Worm (Caenorhabditis elegans) whole organism, early embryonic: ENCODE measurements around the gene alh-3.

Experiments
- B0310.2 ChIP-seq: sonication (generic microtip); optimal IDR thresholded peaks from 2 replicates; lab custom pipeline; 2016; ENCODE audit warnings: mild to moderate bottlenecking, missing genetic modification characterization, missing compliant biosample characterization
- aly-1 ChIP-seq: sonication (generic microtip); optimal IDR thresholded peaks from 2 replicates; lab custom pipeline; 2016; ENCODE audit warnings: missing genetic modification characterization, missing compliant biosample characterization
- ama-1 ChIP-seq: fragments of 150-350 bp; optimal IDR thresholded peaks from 2 replicates; lab custom pipeline; 2014
- ceh-13 ChIP-seq: fragments of 200-800 bp; sonication (Bioruptor generic); optimal IDR thresholded peaks from 2 replicates; lab custom pipeline; 2018; ENCODE audit warnings: mild to moderate bottlenecking, missing genetic modification characterization, missing compliant biosample characterization
- ceh-36 ChIP-seq: sonication (generic microtip); optimal IDR thresholded peaks from 2 replicates; lab custom pipeline; 2016; ENCODE audit warnings: missing genetic modification characterization, inconsistent platforms, missing compliant biosample characterization
- ets-7 ChIP-seq: sonication (generic microtip); optimal IDR thresholded peaks from 2 replicates; lab custom pipeline; 2016; ENCODE audit warnings: missing genotype, missing genetic modification characterization, missing compliant biosample characterization
- flt-1 ChIP-seq: fragments of 200-800 bp; sonication (Bioruptor generic); IDR thresholded peaks from 2 replicates; pipeline ENCODE4 v1.3.6; 2022; ENCODE audit warnings: missing genetic modification characterization, missing compliant biosample characterization
- hmbx-1 ChIP-seq: sonication (generic microtip); optimal IDR thresholded peaks from 2 replicates; lab custom pipeline; 2016; ENCODE audit warnings: mild to moderate bottlenecking, missing genetic modification characterization, missing compliant biosample characterization
- hmg-4 ChIP-seq: fragments of 200-800 bp; sonication (Bioruptor generic); optimal IDR thresholded peaks from 2 replicates; lab custom pipeline; 2018; ENCODE audit warnings: mild to moderate bottlenecking, missing genetic modification characterization, missing compliant biosample characterization
- pes-1 ChIP-seq: fragments of 200-800 bp; sonication (Bioruptor generic); IDR thresholded peaks from 2 replicates; pipeline ENCODE4 v1.3.6; 2022; ENCODE audit warnings: missing genetic modification reagents, missing genetic modification characterization, missing compliant biosample characterization
- scrt-1 ChIP-seq: fragments of 200-800 bp; sonication (Bioruptor generic); IDR thresholded peaks from 2 replicates; pipeline ENCODE4 v1.3.6; 2022; ENCODE audit warnings: missing genetic modification characterization, missing compliant biosample characterization
- tbx-11 ChIP-seq: fragments of 200-800 bp; sonication (Bioruptor generic); IDR thresholded peaks from 2 replicates; pipeline ENCODE4 v1.3.6; 2022; ENCODE audit warnings: missing genetic modification characterization, missing compliant biosample characterization
- tbx-37 ChIP-seq: fragments of 200-800 bp; sonication (Bioruptor generic); conservative IDR thresholded peaks from 2 replicates; pipeline ENCODE4 v1.3.6; 2022; ENCODE audit warnings: missing genetic modification reagents, missing genetic modification characterization, missing compliant biosample characterization

DNA sequence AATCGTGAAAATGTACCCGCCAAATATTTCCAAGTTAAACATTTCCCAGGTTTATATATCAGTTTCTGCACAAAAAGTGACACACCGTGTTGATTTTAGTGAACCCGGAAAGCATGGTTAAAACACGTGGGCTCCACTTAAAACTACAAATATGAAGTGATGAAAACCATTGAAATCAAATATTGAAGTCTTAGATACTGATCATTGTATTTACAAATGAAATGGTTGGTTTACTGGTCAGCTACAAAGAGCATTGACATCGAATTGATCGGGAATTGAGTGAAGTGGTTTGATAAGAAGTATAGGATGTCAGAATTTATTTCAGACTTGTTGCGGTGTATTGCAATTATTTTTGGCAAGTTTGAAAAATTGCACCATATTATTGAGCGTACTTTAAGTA lies 7.0 kb downstream of the alh-3 start, which contains the start of gene hrg-5:
- no peak for TF ChIP-seq tbx-37 (GFP tag; lab: Robert Waterston, UW)
- TF ChIP-seq ama-1 (lab: Kevin White, UChicago), result no peak
- no peak for TF ChIP-seq ets-7 (tag; lab: Kevin White, UChicago)
- no peak for TF ChIP-seq pes-1
- no peak for TF ChIP-seq hmg-4 (GFP tag; lab: Kevin White, UChicago)
- no peak for TF ChIP-seq tbx-11 (GFP tag; lab: Robert Waterston, UW)
- TF ChIP-seq ceh-13, result no peak
- TF ChIP-seq ceh-36, result no peak
- TF ChIP-seq B0310.2 (tag; lab: Kevin White, UChicago), result no peak
- no peak for TF ChIP-seq scrt-1 (GFP tag; lab: Robert Waterston, UW)
- no peak for TF ChIP-seq hmbx-1 (tag; lab: Kevin White, UChicago)
- no peak for TF ChIP-seq flt-1 (GFP tag; lab: Robert Waterston, UW)
- no peak for TF ChIP-seq aly-1 (tag; lab: Kevin White, UChicago)
